Worm (Caenorhabditis elegans): ENCODE results near the gene rimb-1.
A peak's percentile ranks its signal among the peaks of the same experiment; 100 is the strongest.

Gene rimb-1

ce11 chrIII:1758151-1758550, 30.0 kb upstream of the rimb-1 start, which contains the start of gene Y46E12A.5 (continued):
- no peak for TF ChIP-seq cebp-2 (GFP tag; IDR thresholded peaks at IDR 0.05)

ce11 chrIII:1758632-1759031, 29.5 kb upstream of the rimb-1 start, which contains the start of gene Y46E12A.2:
TSS of gene Y46E12A.2 (plus strand) at chrIII:1758932.
- TF ChIP-seq F37B4.10 (GFP tag; IDR thresholded peaks at IDR 0.05): no peak
- TF ChIP-seq attf-6 (GFP tag; IDR thresholded peaks at IDR 0.05): no peak
- no peak for TF ChIP-seq tbp1 (GFP tag; optimal IDR thresholded peaks at IDR 0.05)
- TF ChIP-seq B0035.1 (tag; optimal IDR thresholded peaks at IDR 0.05): no peak

ce11 chrIII:1763222-1763621, 24.9 kb upstream of the rimb-1 start, which contains the start of gene cnc-6:
TSS of gene cnc-6 (plus strand) at chrIII:1763522.
- TF ChIP-seq Y67H2A.10 (GFP tag; conservative IDR thresholded peaks at IDR 0.05) (no peak), snpc-3.4 (tag; optimal IDR thresholded peaks at IDR 0.05) (no peak), dox-1 (GFP tag; IDR thresholded peaks at IDR 0.05) (no peak), F10E7.11 (tag; optimal IDR thresholded peaks at IDR 0.05) (no peak), ztf-3 (GFP tag; optimal IDR thresholded peaks at IDR 0.05) (no peak), xnd-1 (tag; optimal IDR thresholded peaks at IDR 0.05) (no peak), mes-4 (tag; optimal IDR thresholded peaks at IDR 0.05) (no peak), T26A5.8 (tag; optimal IDR thresholded peaks at IDR 0.05) (no peak), lin-54 (GFP tag; optimal IDR thresholded peaks at IDR 0.05) (no peak), tlf-1 (GFP tag; optimal IDR thresholded peaks at IDR 0.05) (no peak), F23B12.7 (tag; optimal IDR thresholded peaks at IDR 0.05; ENCODE audit: insufficient read depth) (no peak), F55B11.4 (tag; optimal IDR thresholded peaks at IDR 0.05; ENCODE audit: borderline replicate concordance, insufficient read depth) (no peak), lin-40 (tag; optimal IDR thresholded peaks at IDR 0.05) (no peak), bed-2 (GFP tag; IDR thresholded peaks at IDR 0.05) (no peak)

ce11 chrIII:1764463-1764862, 23.7 kb upstream of the rimb-1 start:
- TF ChIP-seq F22D6.2 (tag; optimal IDR thresholded peaks at IDR 0.05): no peak
- TF ChIP-seq madf-10 (tag; optimal IDR thresholded peaks at IDR 0.05): no peak
- TF ChIP-seq egrh-3 (GFP tag; IDR thresholded peaks at IDR 0.05): peak; percentile 52; the same call in 1 of the 2 replicates
- TF ChIP-seq zfh-2 (GFP tag; conservative IDR thresholded peaks at IDR 0.05): peak; percentile 84

ce11 chrIII:1769993-1770392, 18.1 kb upstream of the rimb-1 start, which contains the start of gene tbx-43:
TSS of gene tbx-43 (minus strand) at chrIII:1770093.
- TF ChIP-seq let-526 (GFP tag; IDR thresholded peaks at IDR 0.05) (no peak), xnd-1 (tag; optimal IDR thresholded peaks at IDR 0.05) (no peak), Y95B8A.8 (GFP tag; IDR thresholded peaks at IDR 0.05) (no peak), him-1 (tag; optimal IDR thresholded peaks at IDR 0.05) (no peak), madf-10 (tag; optimal IDR thresholded peaks at IDR 0.05) (no peak), Y67H2A.10 (GFP tag; conservative IDR thresholded peaks at IDR 0.05) (no peak)

- TF ChIP-seq lin-54 (GFP tag; optimal IDR thresholded peaks at IDR 0.05): peak; percentile 35
- TF ChIP-seq lin-35 (GFP tag; optimal IDR thresholded peaks at IDR 0.05): no peak
- TF ChIP-seq efl-1 (GFP tag; optimal IDR thresholded peaks at IDR 0.05): peak; percentile 26
- no peak for TF ChIP-seq Y95B8A.8 (GFP tag; IDR thresholded peaks at IDR 0.05)
- TF ChIP-seq lsl-1 (GFP tag; optimal IDR thresholded peaks at IDR 0.05): peak; percentile 62
Measured at ce11 chrIII:1777468-1777867, 10.7 kb upstream of the rimb-1 start, which contains the start of gene Y39A3CL.3. TSS of gene Y39A3CL.3 (plus strand) at chrIII:1777802.

All from whole organism, young adult.